Worm (Caenorhabditis elegans): ENCODE results near the gene crn-7.
A peak's percentile ranks its signal among the peaks of the same experiment; 100 is the strongest.

Gene crn-7

ce11 chrIII:8298216-8298920 lies 30.0 kb downstream of the crn-7 start:
- TF ChIP-seq zip-8 (tag; optimal IDR thresholded peaks at IDR 0.05) (peak; percentile 93), sptf-1 (tag; optimal IDR thresholded peaks at IDR 0.05) (peak; percentile 35), lin-13 (tag; optimal IDR thresholded peaks at IDR 0.05) (no peak), mls-2 (tag; optimal IDR thresholded peaks at IDR 0.05) (peak; percentile 24), nhr-2 (tag; optimal IDR thresholded peaks at IDR 0.05) (peak; percentile 90), cnd-1 (tag; optimal IDR thresholded peaks at IDR 0.05) (peak; percentile 79), snpc-4 (tag; optimal IDR thresholded peaks at IDR 0.05) (no peak), unc-62 (GFP tag; optimal IDR thresholded peaks at IDR 0.05) (peak; percentile 3), elt-3 (tag; optimal IDR thresholded peaks at IDR 0.05) (no peak)

ce11 chrIII:8299078-8299587 lies 30.8 kb downstream of the crn-7 start:
- TF ChIP-seq ham-2 (GFP tag; optimal IDR thresholded peaks at IDR 0.05) (no peak), M03D4.4 (tag; optimal IDR thresholded peaks at IDR 0.05) (no peak), hlh-1 (tag; optimal IDR thresholded peaks at IDR 0.05) (peak; percentile 97), unc-62 (GFP tag; optimal IDR thresholded peaks at IDR 0.05) (peak; percentile 84), ces-1 (GFP tag; optimal IDR thresholded peaks at IDR 0.05) (peak; percentile 58), unc-120 (tag; optimal IDR thresholded peaks at IDR 0.05; ENCODE audit: poor library complexity, severe bottlenecking) (peak; percentile 37), lsy-2 (tag; optimal IDR thresholded peaks at IDR 0.05) (no peak)

- TF ChIP-seq snpc-4 (tag; optimal IDR thresholded peaks at IDR 0.05) (no peak), ceh-43 (GFP tag; optimal IDR thresholded peaks at IDR 0.05) (no peak), elt-1 (tag; optimal IDR thresholded peaks at IDR 0.05; ENCODE audit: borderline replicate concordance, insufficient read depth) (no peak), mls-2 (tag; optimal IDR thresholded peaks at IDR 0.05) (no peak), nhr-237 (tag; optimal IDR thresholded peaks at IDR 0.05) (no peak), tbx-8 (GFP tag; optimal IDR thresholded peaks at IDR 0.05) (no peak), nhr-76 (tag; optimal IDR thresholded peaks at IDR 0.05) (no peak), zip-8 (tag; optimal IDR thresholded peaks at IDR 0.05) (no peak), lin-32 (GFP tag; optimal IDR thresholded peaks at IDR 0.05) (no peak)
Observed at ce11 chrIII:8299734-8300133, 31.4 kb downstream of the crn-7 start.

ce11 chrIII:8300860-8301396 lies 32.6 kb downstream of the crn-7 start:
- TF ChIP-seq pha-4 (tag; optimal IDR thresholded peaks at IDR 0.05) (peak; percentile 27), mls-2 (tag; optimal IDR thresholded peaks at IDR 0.05) (peak; percentile 15), ham-2 (GFP tag; optimal IDR thresholded peaks at IDR 0.05) (no peak), unc-62 (GFP tag; optimal IDR thresholded peaks at IDR 0.05) (no peak), ces-1 (GFP tag; optimal IDR thresholded peaks at IDR 0.05) (peak; percentile 54), flh-1 (GFP tag; optimal IDR thresholded peaks at IDR 0.05) (no peak), elt-3 (tag; optimal IDR thresholded peaks at IDR 0.05) (no peak), elt-1 (tag; optimal IDR thresholded peaks at IDR 0.05; ENCODE audit: borderline replicate concordance, insufficient read depth) (no peak), cnd-1 (tag; optimal IDR thresholded peaks at IDR 0.05) (peak; percentile 8), ceh-83 (GFP tag; optimal IDR thresholded peaks at IDR 0.05) (peak; percentile 65)

ce11 chrIII:8303440-8303839 lies 35.1 kb downstream of the crn-7 start:
- no peak for TF ChIP-seq mls-2 (tag; optimal IDR thresholded peaks at IDR 0.05)
- peak; percentile 95 for TF ChIP-seq zip-8 (tag; optimal IDR thresholded peaks at IDR 0.05)

ce11 chrIII:8305304-8305703 lies 37.0 kb downstream of the crn-7 start:
- TF ChIP-seq nhr-28 (tag; optimal IDR thresholded peaks at IDR 0.05) (no peak), bed-3 (GFP tag; optimal IDR thresholded peaks at IDR 0.05) (no peak), elt-1 (tag; optimal IDR thresholded peaks at IDR 0.05; ENCODE audit: borderline replicate concordance, insufficient read depth) (no peak), mls-2 (tag; optimal IDR thresholded peaks at IDR 0.05) (no peak), elt-3 (tag; optimal IDR thresholded peaks at IDR 0.05) (no peak), nhr-237 (tag; optimal IDR thresholded peaks at IDR 0.05) (no peak), ceh-39 (tag; optimal IDR thresholded peaks at IDR 0.05) (no peak), ztf-11 (tag; optimal IDR thresholded peaks at IDR 0.05) (no peak), sem-2 (GFP tag; optimal IDR thresholded peaks at IDR 0.05) (no peak), nhr-12 (tag; optimal IDR thresholded peaks at IDR 0.05) (no peak), cnd-1 (tag; optimal IDR thresholded peaks at IDR 0.05) (no peak), ces-1 (GFP tag; optimal IDR thresholded peaks at IDR 0.05) (no peak), unc-62 (GFP tag; optimal IDR thresholded peaks at IDR 0.05) (no peak), tbx-8 (GFP tag; optimal IDR thresholded peaks at IDR 0.05) (no peak), M03D4.4 (tag; optimal IDR thresholded peaks at IDR 0.05) (no peak), ham-2 (GFP tag; optimal IDR thresholded peaks at IDR 0.05) (no peak)
